Worm (Caenorhabditis elegans) whole organism, L3 larva: ENCODE data around the gene Y57G11C.1130.

Experiments
- ZK546.5 ChIP-seq: sonication (generic microtip); optimal IDR thresholded peaks from 2 replicates; lab custom pipeline; 2017; ENCODE audit warnings: missing biosample characterization, missing genetic modification characterization
- elt-2 ChIP-seq: sonication (generic microtip); optimal IDR thresholded peaks from 2 replicates; lab custom pipeline; 2016; ENCODE audit warnings: missing genetic modification reagents, mild to moderate bottlenecking, missing genetic modification characterization, missing compliant biosample characterization
- fos-1 ChIP-seq: fragments of 150-350 bp; optimal IDR thresholded peaks from 2 replicates; lab custom pipeline; 2014; ENCODE audit warnings: missing biosample characterization, missing genetic modification characterization

DNA sequence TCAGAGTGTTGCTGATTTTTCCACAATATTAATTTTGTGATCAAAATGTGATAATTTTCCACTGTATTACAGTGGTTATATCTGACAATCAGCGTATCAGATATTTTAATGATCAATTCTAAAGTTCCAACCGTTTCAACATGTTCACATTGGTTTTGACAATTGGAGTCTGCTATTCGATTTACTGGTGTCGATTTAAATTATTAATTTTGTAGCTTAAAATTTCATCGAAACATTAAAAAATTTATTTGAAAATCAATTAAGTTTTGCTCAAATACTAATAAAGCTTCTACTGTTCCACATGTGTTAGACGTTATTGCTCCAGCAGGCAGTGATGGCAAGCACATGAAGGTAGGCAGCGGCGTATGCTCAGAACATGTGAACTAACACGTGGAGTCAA lies 24.5 kb upstream of the Y57G11C.1130 start:
- TF ChIP-seq fos-1 (tag; lab: Kevin White, UChicago) (no peak), ZK546.5 (tag; lab: Kevin White, UChicago) (no peak), elt-2 (tag; lab: Kevin White, UChicago) (no peak)
